Fruit fly (Drosophila melanogaster): ENCODE results near the gene CG43208.

- TF ChIP-seq Snoo (tag; optimal IDR thresholded peaks at IDR 0.05) (peak; percentile 14), EcR (GFP tag; optimal IDR thresholded peaks at IDR 0.05) (peak; percentile 97), CG14655 (GFP tag; optimal IDR thresholded peaks at IDR 0.05) (no peak), CG17806 (tag; optimal IDR thresholded peaks at IDR 0.05) (no peak), Ets98B (GFP tag; IDR thresholded peaks at IDR 0.05) (peak; percentile 48; the same call in 1 of the 2 replicates), CG15710 (tag; optimal IDR thresholded peaks at IDR 0.05) (no peak), D1 (tag; optimal IDR thresholded peaks at IDR 0.05) (peak; percentile 37), CG8159 (tag; optimal IDR thresholded peaks at IDR 0.05) (no peak)
These were observed 43.0 kb upstream of the CG43208 start, which contains the start of gene CG11686 for dm6 chr3R:13260114-13260673.

Measured in whole organism, pupa.